Fruit fly (Drosophila melanogaster): Measurements from ENCODE around the gene hiw.
A peak's percentile ranks its signal among the peaks of the same experiment; 100 is the strongest.

Gene hiw

DNA sequence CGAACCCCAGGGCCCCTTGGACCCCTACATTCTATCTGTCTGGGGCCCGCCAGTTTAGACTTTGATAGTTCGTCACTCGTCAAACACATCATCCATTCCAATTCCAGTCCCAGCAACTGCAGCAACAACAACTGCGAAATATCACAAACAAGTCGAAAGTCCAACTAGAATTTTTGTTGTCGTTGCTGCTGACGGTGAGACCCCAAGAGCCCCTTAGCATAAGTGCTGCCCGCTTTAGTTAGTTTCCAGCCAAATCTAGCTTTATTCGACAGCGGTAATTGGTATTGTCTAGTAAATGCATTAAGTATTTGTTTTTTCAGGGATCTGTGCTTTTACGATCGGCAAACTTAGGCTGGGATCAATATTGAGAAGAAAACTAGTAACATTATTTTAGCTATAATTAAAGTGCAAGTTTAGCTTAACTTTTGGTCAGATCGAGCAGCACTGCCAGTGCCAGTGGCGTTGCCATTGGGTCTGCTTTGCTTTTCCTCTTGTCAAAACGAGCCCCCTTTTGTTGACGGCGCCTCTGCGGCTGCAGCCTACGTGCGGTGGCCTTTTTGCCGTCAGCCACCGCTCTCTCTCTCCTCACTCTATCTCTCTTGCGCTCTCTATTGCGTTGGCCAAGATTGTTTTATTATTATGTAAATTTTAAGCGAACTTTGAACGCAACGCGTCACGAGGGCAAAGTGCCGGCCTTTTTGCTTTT is 11.6 kb upstream of the hiw start (continued):
- peak; percentile 96 for TF ChIP-seq shn (GFP tag; optimal IDR thresholded peaks at IDR 0.05)

DNA sequence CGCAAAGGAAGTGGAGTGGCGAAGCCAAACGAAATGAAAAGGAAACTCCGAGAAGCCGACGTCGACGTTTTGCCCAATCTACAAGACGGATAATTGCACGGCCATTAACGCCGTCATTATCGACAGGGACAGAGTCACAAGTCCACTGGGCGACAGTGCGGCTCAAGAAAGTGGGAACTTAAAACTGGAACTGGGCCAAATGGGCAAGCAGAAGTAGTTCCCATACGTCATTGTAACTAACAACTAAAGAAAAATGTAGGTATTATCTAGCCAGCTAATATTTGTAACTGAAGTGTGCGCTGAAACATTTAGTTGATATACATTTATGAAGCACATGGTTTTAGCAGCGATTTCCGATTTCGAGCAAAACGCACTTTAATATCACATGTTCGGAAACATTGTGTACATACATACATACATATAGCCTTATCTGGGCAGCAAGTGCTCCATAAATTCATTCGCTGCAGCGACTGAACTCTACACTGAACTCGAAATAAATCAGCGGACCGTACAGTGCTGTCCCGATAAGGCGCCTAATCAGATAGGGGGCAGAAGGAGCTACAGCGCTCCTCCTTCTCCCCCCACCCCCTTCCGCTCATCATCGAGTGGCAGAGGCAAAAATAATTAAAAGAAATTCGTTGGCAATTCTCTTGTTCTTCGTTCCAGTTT is 7.7 kb upstream of the hiw start:
- TF ChIP-seq Atf6 (GFP tag; IDR thresholded peaks at IDR 0.05) (no peak), lbe (GFP tag; optimal IDR thresholded peaks at IDR 0.05) (peak; percentile 29), CG15514 (GFP tag; optimal IDR thresholded peaks at IDR 0.05) (peak; percentile 1), Hr51 (GFP tag; optimal IDR thresholded peaks at IDR 0.05) (no peak), CG11247 (GFP tag; IDR thresholded peaks at IDR 0.05) (no peak), knrl (GFP tag; IDR thresholded peaks at IDR 0.05; ENCODE audit: partially characterized antibody) (no peak), Med (GFP tag) (peak; percentile 2), sc (optimal IDR thresholded peaks at IDR 0.05) (no peak), sc (GFP tag; optimal IDR thresholded peaks at IDR 0.05) (no peak), Dbx (GFP tag; IDR thresholded peaks at IDR 0.05) (peak; percentile 25; the same call in 1 of the 3 replicates), CG12155 (GFP tag; optimal IDR thresholded peaks at IDR 0.05) (no peak), CG7556 (GFP tag; optimal IDR thresholded peaks at IDR 0.05) (no peak), CG34422 (GFP tag; IDR thresholded peaks at IDR 0.05) (0 out of 3 replicates have a peak, but pooled peaks have one; percentile 17), Hr78 (GFP tag; optimal IDR thresholded peaks at IDR 0.05) (peak in 1 of 2 experiments; percentile 46), CG17829 (tag; optimal IDR thresholded peaks at IDR 0.05) (no peak), al (GFP tag; IDR thresholded peaks at IDR 0.05) (peak; percentile 4; the same call in 1 of the 2 replicates), maf-S (GFP tag; optimal IDR thresholded peaks at IDR 0.05) (no peak), HLH54F (GFP tag; optimal IDR thresholded peaks at IDR 0.05) (no peak), Neu2 (GFP tag; optimal IDR thresholded peaks at IDR 0.05; ENCODE audit: borderline replicate concordance) (no peak), cwo (GFP tag; optimal IDR thresholded peaks at IDR 0.05) (peak; percentile 45), CG6791 (GFP tag; IDR thresholded peaks at IDR 0.05; ENCODE audit: partially characterized antibody) (no peak), Drgx (GFP tag; IDR thresholded peaks at IDR 0.05) (peak; percentile 42; the same call in 1 of the 2 replicates), dimm (GFP tag; IDR thresholded peaks at IDR 0.05) (no peak), CG8089 (GFP tag; optimal IDR thresholded peaks at IDR 0.05) (no peak), Gug (GFP tag; IDR thresholded peaks at IDR 0.05) (no peak), CG2712 (tag; optimal IDR thresholded peaks at IDR 0.05) (no peak), bigmax (GFP tag; optimal IDR thresholded peaks at IDR 0.05) (no peak), sens-2 (GFP tag; IDR thresholded peaks at IDR 0.05) (no peak), Hand (GFP tag; optimal IDR thresholded peaks at IDR 0.05) (no peak), ems (GFP tag; optimal IDR thresholded peaks at IDR 0.05) (no peak), CG15073 (GFP tag; optimal IDR thresholded peaks at IDR 0.05) (peak; percentile 58), CG2120 (GFP tag; optimal IDR thresholded peaks at IDR 0.05) (no peak), dm (GFP tag; optimal IDR thresholded peaks at IDR 0.05) (no peak), crol (GFP tag; IDR thresholded peaks at IDR 0.05) (peak; percentile 77), CG10366 (GFP tag; IDR thresholded peaks at IDR 0.05) (no peak), sug (tag; optimal IDR thresholded peaks at IDR 0.05) (peak; percentile 15), CG12744 (GFP tag; optimal IDR thresholded peaks at IDR 0.05) (no peak), Dp (GFP tag; optimal IDR thresholded peaks at IDR 0.05) (no peak), Elba2 (GFP tag; optimal IDR thresholded peaks at IDR 0.05) (no peak), sens (GFP tag) (peak; percentile 64), CG18599 (GFP tag; optimal IDR thresholded peaks at IDR 0.05) (peak; percentile 31), exex (tag; optimal IDR thresholded peaks at IDR 0.05) (peak; percentile 63), nom (GFP tag; optimal IDR thresholded peaks at IDR 0.05) (peak; percentile 88), CG4424 (GFP tag; optimal IDR thresholded peaks at IDR 0.05) (no peak), lilli (GFP tag; optimal IDR thresholded peaks at IDR 0.05) (no peak), mirr (GFP tag; optimal IDR thresholded peaks at IDR 0.05) (peak; percentile 43)
